Worm (Caenorhabditis elegans): ENCODE results near the gene M01H9.10.

M01H9.10 gene

DNA sequence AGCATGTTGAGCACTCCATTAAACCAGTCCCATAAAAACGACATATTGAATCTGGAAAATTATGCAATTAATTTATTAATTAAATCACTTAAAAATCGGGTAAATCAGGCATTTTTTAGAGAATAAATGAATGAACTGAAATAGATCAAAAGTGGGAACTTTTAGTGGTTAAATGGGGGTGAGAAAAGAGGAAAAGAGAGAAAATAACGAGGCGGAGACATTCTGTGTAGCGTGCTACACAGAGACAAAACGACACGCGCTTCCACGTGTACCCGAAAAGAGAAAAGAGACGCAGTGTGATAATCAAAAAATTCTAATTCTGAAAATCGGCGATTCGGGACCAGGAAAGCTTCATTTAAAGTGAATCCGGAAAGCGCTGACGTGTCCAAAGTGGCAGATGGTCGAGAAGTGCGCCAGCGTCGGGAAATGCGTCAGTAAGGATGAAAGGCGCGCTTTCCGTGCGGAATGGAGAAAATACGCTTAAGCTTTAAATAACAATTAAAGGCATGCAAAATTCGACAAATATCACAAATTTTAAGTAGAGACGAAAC lies 33.4 kb upstream of the M01H9.10 start, which contains the start of gene sar-1 (continued):
- TF ChIP-seq athp-1 (tag; optimal IDR thresholded peaks at IDR 0.05) (peak; percentile 9), Y53G8AR.9 (GFP tag; conservative IDR thresholded peaks at IDR 0.05) (peak; percentile 80; the same call in 1 of the 2 replicates), chd-7 (tag; optimal IDR thresholded peaks at IDR 0.05) (peak; percentile 68), K12H6.12 (tag; optimal IDR thresholded peaks at IDR 0.05) (peak; percentile 57), rpc-1 (optimal IDR thresholded peaks at IDR 0.05) (no peak), rpc-1 (tag; optimal IDR thresholded peaks at IDR 0.05) (no peak), nhr-179 (tag; optimal IDR thresholded peaks at IDR 0.05) (no peak), nfya-1 (tag; optimal IDR thresholded peaks at IDR 0.05; ENCODE audit: borderline replicate concordance, insufficient read depth) (no peak), lin-54 (GFP tag; optimal IDR thresholded peaks at IDR 0.05) (peak; percentile 79), ccch-3 (GFP tag; optimal IDR thresholded peaks at IDR 0.05) (no peak), K11D2.4 (GFP tag; IDR thresholded peaks at IDR 0.05) (peak; percentile 82), die-1 (tag; optimal IDR thresholded peaks at IDR 0.05) (no peak), gei-17 (GFP tag; optimal IDR thresholded peaks at IDR 0.05) (no peak), sea-2 (GFP tag; IDR thresholded peaks at IDR 0.05) (no peak), madf-10 (tag; optimal IDR thresholded peaks at IDR 0.05) (peak; percentile 24), tbx-9 (tag; optimal IDR thresholded peaks at IDR 0.05; ENCODE audit: borderline replicate concordance) (no peak), tbp1 (GFP tag; optimal IDR thresholded peaks at IDR 0.05) (peak; percentile 59), hmg-1.2 (GFP tag; IDR thresholded peaks at IDR 0.05) (peak; percentile 53), Y67H2A.10 (GFP tag; conservative IDR thresholded peaks at IDR 0.05) (no peak), dpff-1 (tag; optimal IDR thresholded peaks at IDR 0.05) (no peak), zfh-2 (GFP tag; conservative IDR thresholded peaks at IDR 0.05) (peak; percentile 84), madf-6 (GFP tag; IDR thresholded peaks at IDR 0.05) (peak; percentile 75), Y53F4B.3 (GFP tag; IDR thresholded peaks at IDR 0.05) (no peak), aptf-3 (GFP tag; IDR thresholded peaks at IDR 0.05) (no peak), let-607 (tag; optimal IDR thresholded peaks at IDR 0.05) (peak; percentile 98), madf-3 (GFP tag; IDR thresholded peaks at IDR 0.05) (no peak), ZK185.1 (tag; optimal IDR thresholded peaks at IDR 0.05; ENCODE audit: poor library complexity, severe bottlenecking) (no peak), ceh-58 (GFP tag; IDR thresholded peaks at IDR 0.05) (no peak), ztf-18 (tag; optimal IDR thresholded peaks at IDR 0.05) (peak; percentile 97), ztf-6 (GFP tag; IDR thresholded peaks at IDR 0.05) (no peak), snpc-3.4 (tag; optimal IDR thresholded peaks at IDR 0.05) (peak; percentile 2), F23B12.7 (tag; optimal IDR thresholded peaks at IDR 0.05; ENCODE audit: insufficient read depth) (peak; percentile 8), sdz-38 (tag; optimal IDR thresholded peaks at IDR 0.05) (no peak), F22D6.2 (tag; optimal IDR thresholded peaks at IDR 0.05) (peak; percentile 32), atf-7 (tag; optimal IDR thresholded peaks at IDR 0.05) (peak; percentile 21), snpc-4 (GFP tag; optimal IDR thresholded peaks at IDR 0.05) (no peak), snpc-4 (tag; optimal IDR thresholded peaks at IDR 0.05) (peak in 2 of 4 experiments; percentile 65 to 70), unc-62 (GFP tag; optimal IDR thresholded peaks at IDR 0.05) (no peak), dpl-1 (GFP tag; optimal IDR thresholded peaks at IDR 0.05) (peak; percentile 17), hmg-20 (GFP tag; IDR thresholded peaks at IDR 0.05) (peak; percentile 67), Y79H2A.3 (GFP tag; conservative IDR thresholded peaks at IDR 0.05) (no peak), madf-8 (GFP tag; conservative IDR thresholded peaks at IDR 0.05) (peak; percentile 63), rec-8 (tag; optimal IDR thresholded peaks at IDR 0.05) (no peak), ztf-28 (GFP tag; IDR thresholded peaks at IDR 0.05) (no peak), F10E7.11 (tag; optimal IDR thresholded peaks at IDR 0.05) (no peak), efl-1 (GFP tag; optimal IDR thresholded peaks at IDR 0.05) (peak; percentile 55), bed-2 (GFP tag; IDR thresholded peaks at IDR 0.05) (no peak), lin-40 (tag; optimal IDR thresholded peaks at IDR 0.05) (peak; percentile 86), nhr-27 (tag; optimal IDR thresholded peaks at IDR 0.05) (no peak)
